Fruit fly (Drosophila melanogaster) whole organism, embryonic: ENCODE measurements around the gene dpr20.
A peak's percentile ranks its signal among the peaks of the same experiment; 100 is the strongest.

Experiments used
- Asciz ChIP-seq: fragments of 200-800 bp; sonication (Bioruptor generic); optimal IDR thresholded peaks from 2 replicates; lab custom pipeline; 2017; ENCODE audit warnings: missing biosample characterization, mild to moderate bottlenecking, missing genetic modification characterization, missing genetic modification reagents
- C15 ChIP-seq: fragments of 200-800 bp; sonication (Bioruptor generic); IDR thresholded peaks from 3 replicates; pipeline ENCODE4 v1.3.6; 2022; ENCODE audit warnings: missing biosample characterization, missing genetic modification characterization
- CG10147 ChIP-seq: fragments of 200-800 bp; sonication (Bioruptor generic); optimal IDR thresholded peaks from 2 replicates; lab custom pipeline; 2019; ENCODE audit warnings: missing biosample characterization, mild to moderate bottlenecking, missing genetic modification characterization, moderate library complexity
- CG11085 ChIP-seq: fragments of 200-800 bp; sonication (Bioruptor generic); IDR thresholded peaks from 2 replicates; pipeline ENCODE4 v1.3.6; 2022; ENCODE audit warnings: missing biosample characterization, missing genetic modification characterization
- CG11093 ChIP-seq: fragments of 200-800 bp; sonication (Bioruptor generic); IDR thresholded peaks from 3 replicates; pipeline ENCODE4 v1.3.6; 2022; ENCODE audit warnings: missing biosample characterization, missing genetic modification characterization
- CG12071 ChIP-seq: fragments of 200-800 bp; sonication (Bioruptor generic); optimal IDR thresholded peaks from 3 replicates; lab custom pipeline; 2018; ENCODE audit warnings: missing biosample characterization, mild to moderate bottlenecking, missing genetic modification characterization
- CG12391 ChIP-seq: fragments of 200-800 bp; sonication (Bioruptor generic); optimal IDR thresholded peaks from 3 replicates; lab custom pipeline; 2018; ENCODE audit warnings: missing biosample characterization, mild to moderate bottlenecking, missing genetic modification characterization, moderate library complexity
- CG12942 ChIP-seq: fragments of 200-800 bp; sonication (Bioruptor generic); optimal IDR thresholded peaks from 3 replicates; lab custom pipeline; 2016; ENCODE audit warnings: missing biosample characterization, missing genetic modification characterization
- CG13123 ChIP-seq: fragments of 200-800 bp; sonication (Bioruptor generic); optimal IDR thresholded peaks from 2 replicates; lab custom pipeline; 2016; ENCODE audit warnings: missing biosample characterization, missing genetic modification characterization
- CG14667 ChIP-seq: fragments of 200-800 bp; sonication (Bioruptor generic); IDR thresholded peaks from 2 replicates; pipeline ENCODE4 v1.3.6; 2022; ENCODE audit warnings: missing biosample characterization, missing genetic modification characterization
- CG14860 ChIP-seq: fragments of 200-800 bp; sonication (Bioruptor generic); IDR thresholded peaks from 3 replicates; pipeline ENCODE4 v1.3.6; 2022; ENCODE audit warnings: missing biosample characterization, missing genetic modification characterization; ENCODE audit not compliant: partially characterized antibody
- CG14965 ChIP-seq: fragments of 200-800 bp; sonication (Bioruptor generic); optimal IDR thresholded peaks from 2 replicates; lab custom pipeline; 2016; ENCODE audit warnings: missing biosample characterization, missing genetic modification characterization, borderline replicate concordance
- CG17328 ChIP-seq: fragments of 200-800 bp; sonication (Bioruptor generic); IDR thresholded peaks from 2 replicates; pipeline ENCODE4 v1.3.6; 2022; ENCODE audit warnings: missing biosample characterization, missing genetic modification characterization
- CG17802 ChIP-seq: fragments of 200-800 bp; sonication (Bioruptor generic); optimal IDR thresholded peaks from 2 replicates; lab custom pipeline; 2018; ENCODE audit warnings: missing biosample characterization, mild to moderate bottlenecking, missing genetic modification characterization, moderate library complexity
- CG2678 ChIP-seq: fragments of 200-800 bp; sonication (Bioruptor generic); optimal IDR thresholded peaks from 3 replicates; lab custom pipeline; 2019; ENCODE audit warnings: missing biosample characterization, mild to moderate bottlenecking, missing genetic modification characterization, moderate library complexity
- CG30020 ChIP-seq: fragments of 200-800 bp; optimal IDR thresholded peaks from 2 replicates; lab custom pipeline; 2019; ENCODE audit warnings: missing biosample characterization, mild to moderate bottlenecking, missing genetic modification characterization, moderate library complexity
- CG30431 ChIP-seq: fragments of 200-800 bp; sonication (Bioruptor generic); optimal IDR thresholded peaks from 2 replicates; lab custom pipeline; 2017; ENCODE audit warnings: missing biosample characterization, missing genetic modification characterization
- CG31224 ChIP-seq: fragments of 200-800 bp; sonication (Bioruptor generic); IDR thresholded peaks from 2 replicates; pipeline ENCODE4 v1.3.6; 2022; ENCODE audit warnings: missing biosample characterization, missing genetic modification characterization
- CG3847 ChIP-seq: fragments of 200-800 bp; sonication (Bioruptor generic); IDR thresholded peaks from 2 replicates; pipeline ENCODE4 v1.3.6; 2022; ENCODE audit warnings: missing biosample characterization, missing genetic modification characterization
- CG3995 ChIP-seq: fragments of 200-800 bp; sonication (Bioruptor generic); optimal IDR thresholded peaks from 3 replicates; lab custom pipeline; 2016; ENCODE audit warnings: missing biosample characterization, missing genetic modification characterization
- CG4707 ChIP-seq: fragments of 200-800 bp; sonication (Bioruptor generic); optimal IDR thresholded peaks from 2 replicates; lab custom pipeline; 2018; ENCODE audit warnings: missing biosample characterization, mild to moderate bottlenecking, missing genetic modification characterization, moderate library complexity
- CG5180 ChIP-seq: fragments of 200-800 bp; sonication (Bioruptor generic); optimal IDR thresholded peaks from 3 replicates; lab custom pipeline; 2017; ENCODE audit warnings: missing biosample characterization, missing genetic modification characterization, mild to moderate bottlenecking, moderate library complexity, missing genetic modification reagents
- CG6854 ChIP-seq: fragments of 200-800 bp; sonication (Bioruptor generic); optimal IDR thresholded peaks from 3 replicates; lab custom pipeline; 2017; ENCODE audit warnings: missing biosample characterization, mild to moderate bottlenecking, missing genetic modification characterization
- CG9215 ChIP-seq: fragments of 200-800 bp; sonication (Bioruptor generic); IDR thresholded peaks from 2 replicates; pipeline ENCODE4 v1.3.6; 2022; ENCODE audit warnings: missing biosample characterization, missing genetic modification characterization
- Camta ChIP-seq: fragments of 200-800 bp; sonication (Bioruptor generic); optimal IDR thresholded peaks from 2 replicates; lab custom pipeline; 2016; ENCODE audit warnings: missing biosample characterization, missing genetic modification characterization
- Dad ChIP-seq: fragments of 200-800 bp; sonication (Bioruptor generic); optimal IDR thresholded peaks from 3 replicates; lab custom pipeline; 2016; ENCODE audit warnings: missing biosample characterization, missing genetic modification characterization
- Dbx ChIP-seq: fragments of 200-800 bp; sonication (Bioruptor generic); IDR thresholded peaks from 3 replicates; pipeline ENCODE4 v1.3.6; 2022; ENCODE audit warnings: missing biosample characterization, missing genetic modification characterization
- Dp ChIP-seq: fragments of 200-800 bp; sonication (Bioruptor generic); optimal IDR thresholded peaks from 2 replicates; lab custom pipeline; 2018; ENCODE audit warnings: missing biosample characterization, mild to moderate bottlenecking, missing genetic modification characterization, moderate library complexity
- Drgx ChIP-seq: fragments of 200-800 bp; sonication (Bioruptor generic); IDR thresholded peaks from 2 replicates; pipeline ENCODE4 v1.3.6; 2022; ENCODE audit warnings: missing biosample characterization, missing genetic modification characterization
- Ets97D ChIP-seq: fragments of 200-800 bp; sonication (Bioruptor generic); optimal IDR thresholded peaks from 3 replicates; lab custom pipeline; 2016; ENCODE audit warnings: missing biosample characterization, missing genetic modification characterization
- H15 ChIP-seq: fragments of 200-800 bp; sonication (Bioruptor generic); IDR thresholded peaks from 3 replicates; pipeline ENCODE4 v1.3.6; 2022; ENCODE audit warnings: missing biosample characterization, missing genetic modification characterization
- Ptx1 ChIP-seq: fragments of 200-800 bp; sonication (Bioruptor generic); IDR thresholded peaks from 2 replicates; pipeline ENCODE4 v1.3.6; 2022; ENCODE audit warnings: missing biosample characterization, missing genetic modification characterization
- Stat92E ChIP-seq, 3 experiments: fragments of >200 bp in 2 of 3; fragments of 200-800 bp in 1 of 3; sonication (Bioruptor generic) in 1 of 3; optimal IDR thresholded peaks; 2 replicates each; lab custom pipeline; 2017 to 2019; ENCODE audit warnings: missing biosample characterization in 3 of 3, missing genetic modification characterization in 3 of 3, mild to moderate bottlenecking in 1 of 3, moderate library complexity in 1 of 3
- aop ChIP-seq: fragments of 200-800 bp; sonication (Bioruptor generic); IDR thresholded peaks from 2 replicates; pipeline ENCODE4 v1.3.6; 2022; ENCODE audit warnings: missing biosample characterization, missing genetic modification characterization
- bab2 ChIP-seq: fragments of 200-800 bp; sonication (Bioruptor generic); optimal IDR thresholded peaks from 2 replicates; lab custom pipeline; 2016; ENCODE audit warnings: missing biosample characterization, missing genetic modification characterization
- bsh ChIP-seq, 2 experiments: fragments of 200-800 bp; sonication (Bioruptor generic); optimal IDR thresholded peaks; 2 replicates each; lab custom pipeline; 2017 to 2018; ENCODE audit warnings: mild to moderate bottlenecking in 2 of 2, missing biosample characterization in 2 of 2, missing genetic modification characterization in 2 of 2, moderate library complexity in 1 of 2
- fd102C ChIP-seq: fragments of 200-800 bp; sonication (Bioruptor generic); optimal IDR thresholded peaks from 2 replicates; lab custom pipeline; 2018; ENCODE audit warnings: missing biosample characterization, mild to moderate bottlenecking, missing genetic modification characterization, moderate library complexity
- gcm ChIP-seq: fragments of 200-800 bp; sonication (Bioruptor generic); optimal IDR thresholded peaks from 2 replicates; lab custom pipeline; 2019; ENCODE audit warnings: missing biosample characterization, mild to moderate bottlenecking, missing genetic modification characterization, moderate library complexity
- hb ChIP-seq: fragments of 200-800 bp; sonication (Bioruptor generic); IDR thresholded peaks from 3 replicates; pipeline ENCODE4 v1.3.6; 2022; ENCODE audit warnings: missing biosample characterization, missing genetic modification characterization; ENCODE audit not compliant: partially characterized antibody
- jigr1 ChIP-seq: fragments of 200-800 bp; sonication (Bioruptor generic); IDR thresholded peaks from 3 replicates; pipeline ENCODE4 v1.3.6; 2022; ENCODE audit warnings: missing biosample characterization, missing genetic modification characterization
- jing ChIP-seq: fragments of 200-800 bp; sonication (Bioruptor generic); optimal IDR thresholded peaks from 2 replicates; lab custom pipeline; 2018; ENCODE audit warnings: missing biosample characterization, mild to moderate bottlenecking, missing genetic modification characterization
- lilli ChIP-seq: fragments of 200-800 bp; sonication (Bioruptor generic); optimal IDR thresholded peaks from 3 replicates; lab custom pipeline; 2016; ENCODE audit warnings: missing biosample characterization, missing genetic modification characterization
- nerfin-2 ChIP-seq: fragments of 200-800 bp; sonication (Bioruptor generic); IDR thresholded peaks from 2 replicates; pipeline ENCODE4 v1.3.6; 2022; ENCODE audit warnings: missing biosample characterization, missing genetic modification characterization; ENCODE audit not compliant: partially characterized antibody
- nom ChIP-seq: fragments of 200-800 bp; sonication (Bioruptor generic); optimal IDR thresholded peaks from 2 replicates; lab custom pipeline; 2017; ENCODE audit warnings: missing biosample characterization, missing genetic modification characterization, mild to moderate bottlenecking, moderate library complexity, missing genetic modification reagents
- prd ChIP-seq, 3 experiments: fragments of >200 bp in 2 of 3; fragments of 200-800 bp in 1 of 3; sonication (Bioruptor generic) in 1 of 3; optimal IDR thresholded peaks in 2 of 3; IDR thresholded peaks in 1 of 3; 2 replicates in 2 of 3; 3 replicates in 1 of 3; pipeline versions ENCODE4 v1.3.6 to Lab custom; 2017 to 2022; ENCODE audit warnings: missing biosample characterization in 1 of 3, missing genetic modification characterization in 1 of 3
- salm ChIP-seq: fragments of 200-800 bp; sonication (Bioruptor generic); optimal IDR thresholded peaks from 2 replicates; lab custom pipeline; 2018; ENCODE audit warnings: missing biosample characterization, mild to moderate bottlenecking, missing genetic modification characterization
- slou ChIP-seq: fragments of 200-800 bp; sonication (Bioruptor generic); optimal IDR thresholded peaks from 3 replicates; lab custom pipeline; 2016; ENCODE audit warnings: missing biosample characterization, missing genetic modification characterization
- ssp ChIP-seq: fragments of 200-800 bp; sonication (Bioruptor generic); IDR thresholded peaks from 2 replicates; pipeline ENCODE4 v1.3.6; 2022; ENCODE audit warnings: missing biosample characterization, missing genetic modification characterization
- tio ChIP-seq: fragments of 200-800 bp; sonication (Bioruptor generic); optimal IDR thresholded peaks from 2 replicates; lab custom pipeline; 2017; ENCODE audit warnings: missing biosample characterization, missing genetic modification characterization, inconsistent platforms

Gene dpr20

dm6 chr3L:820332-820731 lies 36.7 kb downstream of the dpr20 start (continued):
- TF ChIP-seq Stat92E (GFP tag; optimal IDR thresholded peaks at IDR 0.05; lab: Kevin White, UChicago) = no peak
- TF ChIP-seq CG13123 (GFP tag; lab: Kevin White, UChicago) = peak; percentile 16
- peak; percentile 43 for TF ChIP-seq lilli (GFP tag; lab: Kevin White, UChicago)
- TF ChIP-seq H15 (GFP tag; lab: Robert Waterston, UW) = peak; percentile 80
- TF ChIP-seq fd102C (GFP tag; lab: Kevin White, UChicago) = no peak
- TF ChIP-seq Dbx = no peak
- peak; percentile 68 to 80 for TF ChIP-seq bsh (GFP tag; optimal IDR thresholded peaks at IDR 0.05; lab: Kevin White, UChicago)
- peak; percentile 53 for TF ChIP-seq CG9215 (GFP tag; lab: Robert Waterston, UW)
- TF ChIP-seq CG10147 (GFP tag; lab: Kevin White, UChicago) = peak; percentile 68
- TF ChIP-seq CG5180 (GFP tag; lab: Kevin White, UChicago) = peak; percentile 22
- TF ChIP-seq jigr1 (GFP tag; lab: Robert Waterston, UW) = peak; percentile 33; the same call in 1 of the 3 replicates
- TF ChIP-seq Dp (GFP tag; lab: Kevin White, UChicago) = no peak
- TF ChIP-seq C15 (GFP tag; lab: Robert Waterston, UW) = no peak
- TF ChIP-seq CG17802 (tag; lab: Kevin White, UChicago) = peak; percentile 47
- TF ChIP-seq CG6854 (GFP tag; lab: Kevin White, UChicago) = peak; percentile 28
- TF ChIP-seq CG14965 (GFP tag; lab: Kevin White, UChicago) = no peak
- TF ChIP-seq jing (GFP tag; lab: Kevin White, UChicago) = peak; percentile 20
- TF ChIP-seq Dad (GFP tag; lab: Kevin White, UChicago) = no peak
- no peak for TF ChIP-seq CG30020 (tag; lab: Kevin White, UChicago)
- TF ChIP-seq CG2678 (tag; lab: Kevin White, UChicago) = peak; percentile 81
- peak; percentile 49 for TF ChIP-seq nom (GFP tag; lab: Kevin White, UChicago)
- TF ChIP-seq slou (GFP tag; lab: Kevin White, UChicago) = no peak
- TF ChIP-seq Camta = no peak
- TF ChIP-seq Drgx (GFP tag; lab: Robert Waterston, UW) = peak; percentile 90
- peak; percentile 12 for TF ChIP-seq CG12071 (GFP tag; lab: Kevin White, UChicago)
- peak; percentile 10 for TF ChIP-seq CG12942
- TF ChIP-seq hb (GFP tag; lab: Robert Waterston, UW) = no peak
- peak; percentile 24 for TF ChIP-seq bab2 (GFP tag; lab: Kevin White, UChicago)
- peak; percentile 73 for TF ChIP-seq gcm (GFP tag; lab: Kevin White, UChicago)
- peak; percentile 53 for TF ChIP-seq tio
- TF ChIP-seq CG4707 = no peak
- no peak for TF ChIP-seq prd (optimal IDR thresholded peaks at IDR 0.05; lab: Kevin White, UChicago)
- TF ChIP-seq prd (GFP tag; IDR thresholded peaks at IDR 0.05; lab: Robert Waterston, UW) = peak; percentile 84
- 0 out of 3 replicates have a peak, but pooled peaks have one; percentile 29 for TF ChIP-seq CG11093 (GFP tag; lab: Robert Waterston, UW)
- no peak for TF ChIP-seq Ets97D (GFP tag; lab: Kevin White, UChicago)
- TF ChIP-seq salm = peak; percentile 52
- peak; percentile 58 for TF ChIP-seq CG31224
- TF ChIP-seq aop (GFP tag; lab: Robert Waterston, UW) = no peak
- peak; percentile 71 for TF ChIP-seq CG12391 (tag; lab: Kevin White, UChicago)
- TF ChIP-seq ssp (GFP tag; lab: Robert Waterston, UW) = peak; percentile 67
- TF ChIP-seq nerfin-2 (GFP tag; lab: Robert Waterston, UW) = no peak
- peak; percentile 57 for TF ChIP-seq CG30431 (GFP tag; lab: Kevin White, UChicago)
- TF ChIP-seq CG11085 = peak; percentile 35; the same call in 1 of the 2 replicates
- peak; percentile 79 for TF ChIP-seq Asciz (GFP tag; lab: Kevin White, UChicago)
- TF ChIP-seq CG14860 (GFP tag; lab: Robert Waterston, UW) = no peak
- TF ChIP-seq CG17328 = peak; percentile 84
- TF ChIP-seq Ptx1 (GFP tag; lab: Robert Waterston, UW) = peak; percentile 79
- no peak; the same call in 1 of the 2 replicates for TF ChIP-seq CG14667 (GFP tag; lab: Robert Waterston, UW)
- TF ChIP-seq CG3847 = peak; percentile 67; the same call in 1 of the 2 replicates
- no peak for TF ChIP-seq CG3995
